Worm (Caenorhabditis elegans) whole organism, young adult: ENCODE measurements around the gene T27F7.12.

Source experiments
- bed-2 ChIP-seq: fragments of 200-800 bp; sonication (Bioruptor generic); IDR thresholded peaks from 2 replicates; pipeline ENCODE4 v1.3.6; 2022; ENCODE audit warnings: missing genetic modification reagents, missing genetic modification characterization, missing compliant biosample characterization
- dox-1 ChIP-seq: fragments of 200-800 bp; sonication (Bioruptor generic); IDR thresholded peaks from 2 replicates; pipeline ENCODE4 v1.3.6; 2022; ENCODE audit warnings: missing genetic modification reagents, missing genetic modification characterization, missing compliant biosample characterization
- ets-4 ChIP-seq: fragments of 200-800 bp; sonication (Bioruptor generic); optimal IDR thresholded peaks from 2 replicates; lab custom pipeline; 2018; ENCODE audit warnings: mild to moderate bottlenecking, missing genetic modification characterization, missing compliant biosample characterization
- snpc-1.3 ChIP-seq: sonication (generic microtip); optimal IDR thresholded peaks from 2 replicates; lab custom pipeline; 2017; ENCODE audit warnings: missing genetic modification characterization, mild to moderate bottlenecking, missing compliant biosample characterization, antibody characterized with exemption, moderate library complexity, missing genotype, missing genetic modification reagents; ENCODE audit not compliant: insufficient read depth
- tlf-1 ChIP-seq: fragments of 200-800 bp; sonication (Bioruptor generic); optimal IDR thresholded peaks from 2 replicates; lab custom pipeline; 2018; ENCODE audit warnings: mild to moderate bottlenecking, missing genetic modification characterization, missing compliant biosample characterization
- ztf-22 ChIP-seq: fragments of 200-800 bp; sonication (Bioruptor generic); optimal IDR thresholded peaks from 2 replicates; lab custom pipeline; 2018; ENCODE audit warnings: mild to moderate bottlenecking, missing genetic modification characterization, moderate library complexity, missing compliant biosample characterization

- peak; percentile 60 for TF ChIP-seq dox-1 (GFP tag; lab: Robert Waterston, UW)
- TF ChIP-seq snpc-1.3 (tag; lab: Kevin White, UChicago), result no peak
- no peak for TF ChIP-seq ztf-22
- TF ChIP-seq tlf-1 (GFP tag; lab: Kevin White, UChicago), result no peak
- no peak for TF ChIP-seq ets-4
- no peak for TF ChIP-seq bed-2 (GFP tag; lab: Robert Waterston, UW)
Observed at ce11 chrII:5019389-5020108, 29.6 kb downstream of the T27F7.12 start.
